Worm (Caenorhabditis elegans) whole organism, young adult: ENCODE measurements around the gene srab-11.

ENCODE experiments used
- B0019.2 ChIP-seq: fragments of 200-800 bp; sonication (Bioruptor generic); conservative IDR thresholded peaks from 2 replicates; pipeline ENCODE4 v1.3.6; 2022; ENCODE audit warnings: missing genetic modification reagents, missing genetic modification characterization, missing compliant biosample characterization
- F39B2.1 ChIP-seq: fragments of 200-800 bp; sonication (Bioruptor generic); IDR thresholded peaks from 2 replicates; pipeline ENCODE4 v1.3.6; 2022; ENCODE audit warnings: missing genetic modification reagents, missing genetic modification characterization, missing compliant biosample characterization
- F49E8.2 ChIP-seq: sonication (generic microtip); optimal IDR thresholded peaks from 3 replicates; lab custom pipeline; 2017; ENCODE audit warnings: missing genetic modification characterization, mild to moderate bottlenecking, missing compliant biosample characterization, antibody characterized with exemption, moderate library complexity; ENCODE audit not compliant: insufficient read depth
- F57A8.1 ChIP-seq: fragments of 200-800 bp; sonication (Bioruptor generic); optimal IDR thresholded peaks from 2 replicates; lab custom pipeline; 2018; ENCODE audit warnings: mild to moderate bottlenecking, missing genetic modification characterization, moderate library complexity, missing compliant biosample characterization
- Y53F4B.3 ChIP-seq: fragments of 200-800 bp; sonication (Bioruptor generic); IDR thresholded peaks from 2 replicates; pipeline ENCODE4 v1.3.6; 2022; ENCODE audit warnings: missing genetic modification reagents, missing genetic modification characterization, missing compliant biosample characterization
- Y56A3A.18 ChIP-seq: fragments of 200-800 bp; sonication (Bioruptor generic); IDR thresholded peaks from 2 replicates; pipeline ENCODE4 v1.3.6; 2022; ENCODE audit warnings: missing genetic modification reagents, missing genetic modification characterization, missing compliant biosample characterization
- Y67H2A.10 ChIP-seq: fragments of 200-800 bp; sonication (Bioruptor generic); conservative IDR thresholded peaks from 2 replicates; pipeline ENCODE4 v1.3.6; 2022; ENCODE audit warnings: missing genetic modification reagents, missing genetic modification characterization, missing compliant biosample characterization
- Y95B8A.8 ChIP-seq: fragments of 200-800 bp; sonication (Bioruptor generic); IDR thresholded peaks from 2 replicates; pipeline ENCODE4 v1.3.6; 2022; ENCODE audit warnings: missing genetic modification reagents, missing genetic modification characterization, missing compliant biosample characterization
- ZK185.1 ChIP-seq: sonication (generic microtip); optimal IDR thresholded peaks from 2 replicates; lab custom pipeline; 2016; ENCODE audit warnings: mild to moderate bottlenecking, missing genetic modification characterization, missing compliant biosample characterization; ENCODE audit not compliant: poor library complexity, severe bottlenecking
- akir-1 ChIP-seq: fragments of 200-800 bp; sonication (Bioruptor generic); optimal IDR thresholded peaks from 2 replicates; lab custom pipeline; 2018; ENCODE audit warnings: mild to moderate bottlenecking, missing genetic modification characterization, moderate library complexity, missing compliant biosample characterization
- ama-1 ChIP-seq, 3 experiments: fragments of 150-350 bp in 1 of 3; sonication (generic microtip) in 2 of 3; optimal IDR thresholded peaks; 2 replicates each; lab custom pipeline; 2014 to 2018; ENCODE audit warnings: missing biosample characterization in 2 of 3, missing genetic modification characterization in 2 of 3, missing genetic modification reagents in 2 of 3
- athp-1 ChIP-seq: sonication (generic microtip); optimal IDR thresholded peaks from 2 replicates; lab custom pipeline; 2017; ENCODE audit warnings: mild to moderate bottlenecking, missing genetic modification characterization, missing compliant biosample characterization
- bed-2 ChIP-seq: fragments of 200-800 bp; sonication (Bioruptor generic); IDR thresholded peaks from 2 replicates; pipeline ENCODE4 v1.3.6; 2022; ENCODE audit warnings: missing genetic modification reagents, missing genetic modification characterization, missing compliant biosample characterization
- cebp-2 ChIP-seq: fragments of 200-800 bp; sonication (Bioruptor generic); IDR thresholded peaks from 2 replicates; pipeline ENCODE4 v1.3.6; 2022; ENCODE audit warnings: missing genetic modification characterization, missing compliant biosample characterization
- dox-1 ChIP-seq: fragments of 200-800 bp; sonication (Bioruptor generic); IDR thresholded peaks from 2 replicates; pipeline ENCODE4 v1.3.6; 2022; ENCODE audit warnings: missing genetic modification reagents, missing genetic modification characterization, missing compliant biosample characterization
- dpl-1 ChIP-seq: fragments of 150-350 bp; optimal IDR thresholded peaks from 2 replicates; lab custom pipeline; 2014; ENCODE audit warnings: missing biosample characterization, missing genetic modification reagents, missing genetic modification characterization
- efl-1 ChIP-seq: fragments of 150-350 bp; optimal IDR thresholded peaks from 2 replicates; lab custom pipeline; 2014; ENCODE audit warnings: missing biosample characterization, missing genetic modification reagents, missing genetic modification characterization
- ets-4 ChIP-seq: fragments of 200-800 bp; sonication (Bioruptor generic); optimal IDR thresholded peaks from 2 replicates; lab custom pipeline; 2018; ENCODE audit warnings: mild to moderate bottlenecking, missing genetic modification characterization, missing compliant biosample characterization
- fkh-3 ChIP-seq: sonication (generic microtip); optimal IDR thresholded peaks from 2 replicates; lab custom pipeline; 2016; ENCODE audit warnings: mild to moderate bottlenecking, missing genetic modification characterization, missing compliant biosample characterization
- hlh-12 ChIP-seq: sonication (generic microtip); optimal IDR thresholded peaks from 2 replicates; lab custom pipeline; 2016; ENCODE audit warnings: missing genetic modification characterization, missing compliant biosample characterization
- hmg-20 ChIP-seq: fragments of 200-800 bp; sonication (Bioruptor generic); IDR thresholded peaks from 2 replicates; pipeline ENCODE4 v1.3.6; 2022; ENCODE audit warnings: missing genetic modification reagents, missing genetic modification characterization, missing compliant biosample characterization
- lag-1 ChIP-seq: fragments of 200-800 bp; sonication (Bioruptor generic); IDR thresholded peaks from 2 replicates; pipeline ENCODE4 v1.3.6; 2022; ENCODE audit warnings: missing genetic modification reagents, missing genetic modification characterization, missing compliant biosample characterization
- let-526 ChIP-seq: fragments of 200-800 bp; sonication (Bioruptor generic); IDR thresholded peaks from 2 replicates; pipeline ENCODE4 v1.3.6; 2022; ENCODE audit warnings: missing genetic modification reagents, missing genetic modification characterization, missing compliant biosample characterization
- lin-35 ChIP-seq, 3 experiments: fragments of 150-350 bp in 2 of 3; sonication (generic microtip) in 1 of 3; optimal IDR thresholded peaks; 2 replicates each; lab custom pipeline; 2014 to 2018; ENCODE audit warnings: missing biosample characterization in 3 of 3, missing genetic modification characterization in 3 of 3, missing genetic modification reagents in 3 of 3
- lin-54 ChIP-seq: fragments of 200-800 bp; sonication (Bioruptor generic); optimal IDR thresholded peaks from 2 replicates; lab custom pipeline; 2018; ENCODE audit warnings: mild to moderate bottlenecking, missing genetic modification characterization, missing compliant biosample characterization
- lir-1 ChIP-seq: fragments of 200-800 bp; sonication (Bioruptor generic); conservative IDR thresholded peaks from 2 replicates; pipeline ENCODE4 v1.3.6; 2022; ENCODE audit warnings: missing genetic modification reagents, missing genetic modification characterization, missing compliant biosample characterization
- madf-3 ChIP-seq: fragments of 200-800 bp; sonication (Bioruptor generic); IDR thresholded peaks from 2 replicates; pipeline ENCODE4 v1.3.6; 2022; ENCODE audit warnings: missing genetic modification reagents, missing genetic modification characterization, missing compliant biosample characterization
- madf-6 ChIP-seq: fragments of 200-800 bp; sonication (Bioruptor generic); IDR thresholded peaks from 2 replicates; pipeline ENCODE4 v1.3.6; 2022; ENCODE audit warnings: missing genetic modification reagents, missing genetic modification characterization, missing compliant biosample characterization
- mcd-1 ChIP-seq: fragments of 200-800 bp; sonication (Bioruptor generic); IDR thresholded peaks from 2 replicates; pipeline ENCODE4 v1.3.6; 2022; ENCODE audit warnings: missing genetic modification reagents, missing genetic modification characterization, missing compliant biosample characterization
- mes-4 ChIP-seq: sonication (generic microtip); optimal IDR thresholded peaks from 2 replicates; lab custom pipeline; 2016; ENCODE audit warnings: missing genotype, missing genetic modification characterization, missing compliant biosample characterization
- mxl-1 ChIP-seq: sonication (generic microtip); optimal IDR thresholded peaks from 2 replicates; lab custom pipeline; 2016; ENCODE audit warnings: missing genetic modification characterization, missing compliant biosample characterization
- nfya-1 ChIP-seq: sonication (generic microtip); optimal IDR thresholded peaks from 2 replicates; lab custom pipeline; 2017; ENCODE audit warnings: antibody characterized with exemption, missing compliant biosample characterization, missing genetic modification characterization, borderline replicate concordance; ENCODE audit not compliant: insufficient read depth
- nhr-27 ChIP-seq: fragments of 200-800 bp; sonication (Bioruptor generic); optimal IDR thresholded peaks from 2 replicates; lab custom pipeline; 2018; ENCODE audit warnings: mild to moderate bottlenecking, missing genetic modification characterization, moderate library complexity, missing compliant biosample characterization
- nhr-80 ChIP-seq: sonication (generic microtip); optimal IDR thresholded peaks from 2 replicates; lab custom pipeline; 2016; ENCODE audit warnings: missing genetic modification characterization, missing compliant biosample characterization
- pbrm-1 ChIP-seq: fragments of 200-800 bp; sonication (Bioruptor generic); IDR thresholded peaks from 2 replicates; pipeline ENCODE4 v1.3.6; 2022; ENCODE audit warnings: missing genetic modification reagents, missing genetic modification characterization, missing compliant biosample characterization
- pha-4 ChIP-seq: fragments of 150-350 bp; sonication (generic microtip); optimal IDR thresholded peaks from 2 replicates; lab custom pipeline; 2014; ENCODE audit warnings: missing biosample characterization, missing genetic modification reagents, missing genetic modification characterization
- repo-1 ChIP-seq: sonication (generic microtip); optimal IDR thresholded peaks from 2 replicates; lab custom pipeline; 2017; ENCODE audit warnings: mild to moderate bottlenecking, missing genetic modification characterization, missing compliant biosample characterization
- sea-2 ChIP-seq: fragments of 200-800 bp; sonication (Bioruptor generic); IDR thresholded peaks from 2 replicates; pipeline ENCODE4 v1.3.6; 2022; ENCODE audit warnings: missing genetic modification characterization, missing compliant biosample characterization
- snpc-1.1 ChIP-seq: sonication (generic microtip); optimal IDR thresholded peaks from 2 replicates; lab custom pipeline; 2017; ENCODE audit warnings: missing genetic modification characterization, mild to moderate bottlenecking, missing compliant biosample characterization, antibody characterized with exemption, moderate library complexity, missing genotype, missing genetic modification reagents; ENCODE audit not compliant: insufficient read depth
- snpc-1.3 ChIP-seq: sonication (generic microtip); optimal IDR thresholded peaks from 2 replicates; lab custom pipeline; 2017; ENCODE audit warnings: missing genetic modification characterization, mild to moderate bottlenecking, missing compliant biosample characterization, antibody characterized with exemption, moderate library complexity, missing genotype, missing genetic modification reagents; ENCODE audit not compliant: insufficient read depth
- snpc-4 ChIP-seq, 5 experiments: fragments of 150-350 bp in 1 of 5; sonication (generic microtip) in 4 of 5; optimal IDR thresholded peaks; 2 replicates each; lab custom pipeline; 2014 to 2018; ENCODE audit warnings: missing genetic modification characterization in 5 of 5, missing biosample characterization in 3 of 5, antibody characterized with exemption in 2 of 5, mild to moderate bottlenecking in 2 of 5, missing compliant biosample characterization in 2 of 5, missing genotype in 2 of 5, moderate library complexity in 2 of 5, missing genetic modification reagents in 1 of 5
- sptf-2 ChIP-seq: fragments of 200-800 bp; sonication (Bioruptor generic); optimal IDR thresholded peaks from 2 replicates; lab custom pipeline; 2018; ENCODE audit warnings: mild to moderate bottlenecking, missing genetic modification characterization, missing compliant biosample characterization
- tbp1 ChIP-seq: fragments of 200-800 bp; sonication (Bioruptor generic); optimal IDR thresholded peaks from 2 replicates; lab custom pipeline; 2018; ENCODE audit warnings: mild to moderate bottlenecking, missing genetic modification characterization, missing compliant biosample characterization
- ztf-18 ChIP-seq: sonication (generic microtip); optimal IDR thresholded peaks from 2 replicates; lab custom pipeline; 2016; ENCODE audit warnings: missing genotype, mild to moderate bottlenecking, missing genetic modification characterization, missing compliant biosample characterization
- ztf-26 ChIP-seq: sonication (generic microtip); optimal IDR thresholded peaks from 2 replicates; lab custom pipeline; 2017; ENCODE audit warnings: missing genetic modification characterization, missing compliant biosample characterization
- ztf-28 ChIP-seq: fragments of 200-800 bp; sonication (Bioruptor generic); IDR thresholded peaks from 2 replicates; pipeline ENCODE4 v1.3.6; 2022; ENCODE audit warnings: missing genetic modification reagents, missing genetic modification characterization, missing compliant biosample characterization
- ztf-6 ChIP-seq: fragments of 200-800 bp; sonication (Bioruptor generic); IDR thresholded peaks from 2 replicates; pipeline ENCODE4 v1.3.6; 2022; ENCODE audit warnings: missing genetic modification reagents, missing genetic modification characterization, missing compliant biosample characterization

Gene srab-11

DNA sequence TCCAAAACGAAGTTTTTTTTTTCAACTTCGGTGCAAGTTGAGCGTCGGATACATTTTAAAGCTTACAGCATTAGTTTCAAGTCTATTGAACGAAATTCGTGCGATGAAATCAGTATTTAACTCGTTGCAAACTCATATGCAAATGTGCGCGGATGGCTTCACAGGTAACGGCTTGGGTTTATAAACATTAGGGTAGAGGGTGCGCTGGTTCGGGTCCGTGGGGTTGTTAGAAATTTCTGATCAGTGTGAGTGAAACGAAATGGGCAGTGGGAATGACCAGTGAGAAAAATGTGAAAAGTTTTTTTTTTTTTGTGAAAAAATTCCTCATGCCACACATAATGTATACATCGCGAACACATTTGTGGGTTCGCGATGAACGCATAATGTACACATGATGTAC is 16.3 kb upstream of the srab-11 start (continued):
- no peak for TF ChIP-seq nfya-1 (tag; lab: Kevin White, UChicago)
- no peak for TF ChIP-seq hlh-12 (tag; lab: Kevin White, UChicago)
- TF ChIP-seq repo-1 (tag; lab: Kevin White, UChicago): no peak
- TF ChIP-seq mes-4: peak; percentile 28
- TF ChIP-seq athp-1 (tag; lab: Kevin White, UChicago): peak; percentile 48
- TF ChIP-seq lin-35 (GFP tag; optimal IDR thresholded peaks at IDR 0.05; lab: Kevin White, UChicago): no peak
- no peak for TF ChIP-seq pha-4 (tag; lab: Kevin White, UChicago)
- peak; percentile 52 for TF ChIP-seq lin-54 (GFP tag; lab: Kevin White, UChicago)
- no peak for TF ChIP-seq ztf-6
- TF ChIP-seq F57A8.1 (GFP tag; lab: Kevin White, UChicago): no peak
- TF ChIP-seq fkh-3: no peak
- TF ChIP-seq snpc-4 (GFP tag; optimal IDR thresholded peaks at IDR 0.05; lab: Kevin White, UChicago): peak; percentile 69
- peak in 1 of 4 experiments; percentile 59 for TF ChIP-seq snpc-4 (tag; optimal IDR thresholded peaks at IDR 0.05; lab: Kevin White, UChicago)
- no peak for TF ChIP-seq ZK185.1 (tag; lab: Kevin White, UChicago)
- no peak for TF ChIP-seq efl-1 (GFP tag; lab: Kevin White, UChicago)
- TF ChIP-seq snpc-1.1 (tag; lab: Kevin White, UChicago): no peak
- no peak for TF ChIP-seq ztf-26 (tag; lab: Kevin White, UChicago)
- 0 out of 2 replicates have a peak, but pooled peaks have one; percentile 16 for TF ChIP-seq Y95B8A.8 (GFP tag; lab: Robert Waterston, UW)
- 0 out of 2 replicates have a peak, but pooled peaks have one; percentile 21 for TF ChIP-seq mcd-1 (GFP tag; lab: Robert Waterston, UW)
- no peak for TF ChIP-seq F39B2.1 (GFP tag; lab: Robert Waterston, UW)
- TF ChIP-seq mxl-1 (tag; lab: Kevin White, UChicago): peak; percentile 47
- TF ChIP-seq lag-1: no peak
- TF ChIP-seq madf-3 (GFP tag; lab: Robert Waterston, UW): no peak
- no peak for TF ChIP-seq ets-4 (GFP tag; lab: Kevin White, UChicago)
- peak; percentile 59; the same call in 1 of the 2 replicates for TF ChIP-seq dox-1 (GFP tag; lab: Robert Waterston, UW)
- TF ChIP-seq cebp-2 (GFP tag; lab: Robert Waterston, UW): no peak
- no peak for TF ChIP-seq Y67H2A.10
- TF ChIP-seq madf-6 (GFP tag; lab: Robert Waterston, UW): peak; percentile 56; the same call in 1 of the 2 replicates
- TF ChIP-seq lir-1 (GFP tag; lab: Robert Waterston, UW): no peak
- 0 out of 2 replicates have a peak, but pooled peaks have one; percentile 35 for TF ChIP-seq ztf-28 (GFP tag; lab: Robert Waterston, UW)
- TF ChIP-seq nhr-27: no peak
- TF ChIP-seq Y53F4B.3: no peak
- TF ChIP-seq let-526 (GFP tag; lab: Robert Waterston, UW): no peak
- TF ChIP-seq tbp1 (GFP tag; lab: Kevin White, UChicago): peak; percentile 82
- TF ChIP-seq snpc-1.3 (tag; lab: Kevin White, UChicago): no peak
- no peak for TF ChIP-seq bed-2 (GFP tag; lab: Robert Waterston, UW)
- TF ChIP-seq Y56A3A.18 (GFP tag; lab: Robert Waterston, UW): peak; percentile 62; the same call in 1 of the 2 replicates
- TF ChIP-seq akir-1: no peak
- no peak for TF ChIP-seq F49E8.2
- TF ChIP-seq ama-1 (optimal IDR thresholded peaks at IDR 0.05; lab: Kevin White, UChicago): no peak
- no peak for TF ChIP-seq ama-1 (GFP tag; optimal IDR thresholded peaks at IDR 0.05; lab: Kevin White, UChicago)
- no peak for TF ChIP-seq sea-2 (GFP tag; lab: Robert Waterston, UW)
- no peak for TF ChIP-seq nhr-80 (tag; lab: Kevin White, UChicago)
- TF ChIP-seq B0019.2: no peak
- TF ChIP-seq dpl-1 (GFP tag; lab: Kevin White, UChicago): peak; percentile 9
- 0 out of 2 replicates have a peak, but pooled peaks have one; percentile 41 for TF ChIP-seq pbrm-1 (GFP tag; lab: Robert Waterston, UW)
- no peak for TF ChIP-seq sptf-2 (GFP tag; lab: Kevin White, UChicago)
- TF ChIP-seq hmg-20 (GFP tag; lab: Robert Waterston, UW): 0 out of 2 replicates have a peak, but pooled peaks have one; percentile 6
- peak; percentile 30 for TF ChIP-seq ztf-18 (tag; lab: Kevin White, UChicago)
